Fruit fly (Drosophila melanogaster): ENCODE measurements around the gene naz.

The naz gene

DNA sequence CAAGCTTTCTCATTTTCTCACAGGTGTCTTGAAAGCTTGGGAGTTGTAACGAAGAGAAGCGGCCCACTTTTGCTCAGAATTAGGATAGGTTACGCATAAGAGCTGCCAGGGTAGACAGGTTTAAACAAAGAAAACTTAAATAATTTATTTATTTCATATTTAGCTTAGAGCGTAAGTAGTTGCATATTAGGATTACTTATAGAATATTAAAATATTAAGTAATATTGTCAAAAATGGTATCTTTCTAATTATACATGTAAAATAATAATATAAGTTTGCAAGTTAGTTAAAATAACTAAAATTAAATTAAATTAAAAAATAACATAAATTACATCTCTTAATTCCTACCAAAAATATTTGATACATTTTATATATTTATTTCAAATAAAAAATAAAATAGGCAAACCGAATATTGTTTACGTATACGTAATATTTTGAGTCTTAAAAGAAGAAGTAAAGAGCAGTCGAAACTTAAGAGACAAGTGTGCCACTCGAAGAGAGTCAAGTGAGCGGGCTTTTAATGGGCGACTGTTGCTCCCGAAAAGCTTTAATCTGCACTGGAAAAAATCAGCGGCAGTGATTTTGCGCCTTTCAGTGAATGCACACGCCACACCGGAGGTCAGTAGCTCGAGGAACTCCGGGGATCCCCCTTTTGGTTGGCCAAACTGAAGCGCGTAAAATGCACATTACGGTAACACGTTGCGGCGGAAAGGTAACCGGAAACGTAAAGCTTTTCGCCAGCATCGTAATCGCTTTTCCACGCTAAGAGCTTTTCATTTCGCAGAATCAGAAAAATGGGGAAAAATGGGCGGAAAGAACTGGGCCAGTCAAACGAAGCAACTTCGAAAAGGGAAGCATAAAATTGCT lies 13.7 kb downstream of the naz start (continued):
- TF ChIP-seq tio (GFP tag; optimal IDR thresholded peaks at IDR 0.05) = no peak
- TF ChIP-seq exex (tag; optimal IDR thresholded peaks at IDR 0.05) = no peak
- TF ChIP-seq Neu2 (GFP tag; optimal IDR thresholded peaks at IDR 0.05; ENCODE audit: borderline replicate concordance) = no peak
- no peak for TF ChIP-seq Nf-YA (GFP tag; IDR thresholded peaks at IDR 0.05)
- no peak for TF ChIP-seq CG4424 (GFP tag; optimal IDR thresholded peaks at IDR 0.05)
- TF ChIP-seq ham (GFP tag; IDR thresholded peaks at IDR 0.05) = no peak
- TF ChIP-seq yki (optimal IDR thresholded peaks at IDR 0.05) = no peak
- TF ChIP-seq Hmr (GFP tag; optimal IDR thresholded peaks at IDR 0.05) = peak; percentile 45
- TF ChIP-seq dpn (GFP tag; optimal IDR thresholded peaks at IDR 0.05) = peak in 1 of 2 experiments; percentile 0
- TF ChIP-seq Fer3 (tag; optimal IDR thresholded peaks at IDR 0.05) = no peak
- TF ChIP-seq D19A (tag; optimal IDR thresholded peaks at IDR 0.05) = peak; percentile 28
- peak; percentile 56; the same call in 2 of the 3 replicates for TF ChIP-seq CG17361 (GFP tag; IDR thresholded peaks at IDR 0.05)
- TF ChIP-seq croc (GFP tag; conservative IDR thresholded peaks at IDR 0.05) = no peak
- TF ChIP-seq Hsf (GFP tag; optimal IDR thresholded peaks at IDR 0.05) = no peak
- peak; percentile 36 for TF ChIP-seq lilli (GFP tag; optimal IDR thresholded peaks at IDR 0.05)
- TF ChIP-seq PHDP (tag; optimal IDR thresholded peaks at IDR 0.05) = peak; percentile 28
- no peak for TF ChIP-seq sens-2 (GFP tag; IDR thresholded peaks at IDR 0.05)
- TF ChIP-seq trh (GFP tag; optimal IDR thresholded peaks at IDR 0.05) = no peak
- no peak for TF ChIP-seq slou (GFP tag; optimal IDR thresholded peaks at IDR 0.05)
- no peak for TF ChIP-seq CG6683 (GFP tag; optimal IDR thresholded peaks at IDR 0.05)
- no peak for TF ChIP-seq Sox100B (GFP tag; optimal IDR thresholded peaks at IDR 0.05)
- 0 out of 3 replicates have a peak, but pooled peaks have one; percentile 19 for TF ChIP-seq CG11456 (GFP tag; IDR thresholded peaks at IDR 0.05)
- TF ChIP-seq pfk (GFP tag; optimal IDR thresholded peaks at IDR 0.05) = no peak
- TF ChIP-seq Drgx (GFP tag; IDR thresholded peaks at IDR 0.05) = peak; percentile 12; the same call in 1 of the 2 replicates
- no peak for TF ChIP-seq nerfin-1 (tag; optimal IDR thresholded peaks at IDR 0.05)
- no peak for TF ChIP-seq CG10267 (tag; optimal IDR thresholded peaks at IDR 0.05)
- TF ChIP-seq Taf1 (GFP tag; IDR thresholded peaks at IDR 0.05) = no peak
- no peak for TF ChIP-seq NC2α (GFP tag; optimal IDR thresholded peaks at IDR 0.05)
- TF ChIP-seq Aef1 (GFP tag; IDR thresholded peaks at IDR 0.05) = peak; percentile 14; the same call in 1 of the 3 replicates
- no peak for TF ChIP-seq Ravus (GFP tag; IDR thresholded peaks at IDR 0.05)
- peak; percentile 88 for TF ChIP-seq Ets65A (GFP tag)
- TF ChIP-seq prd (optimal IDR thresholded peaks at IDR 0.05) = no peak
- 0 out of 3 replicates have a peak, but pooled peaks have one; percentile 39 for TF ChIP-seq prd (GFP tag; IDR thresholded peaks at IDR 0.05)
- no peak for TF ChIP-seq Bdp1 (GFP tag; optimal IDR thresholded peaks at IDR 0.05)
- TF ChIP-seq grn (GFP tag; optimal IDR thresholded peaks at IDR 0.05) = no peak
- no peak for TF ChIP-seq Lpt (GFP tag; optimal IDR thresholded peaks at IDR 0.05)
- TF ChIP-seq Eip74EF (GFP tag; optimal IDR thresholded peaks at IDR 0.05) = no peak
- 0 out of 2 replicates have a peak, but pooled peaks have one; percentile 4 for TF ChIP-seq CG5953 (GFP tag; IDR thresholded peaks at IDR 0.05)
- TF ChIP-seq CG17385 (GFP tag; optimal IDR thresholded peaks at IDR 0.05) = no peak
- TF ChIP-seq CG11093 (GFP tag; IDR thresholded peaks at IDR 0.05) = no peak
- TF ChIP-seq sd (tag; optimal IDR thresholded peaks at IDR 0.05) = no peak
- TF ChIP-seq cad (GFP tag; optimal IDR thresholded peaks at IDR 0.05) = no peak
- TF ChIP-seq crc (GFP tag; optimal IDR thresholded peaks at IDR 0.05) = no peak
- no peak for TF ChIP-seq fd64A (GFP tag; optimal IDR thresholded peaks at IDR 0.05)
- TF ChIP-seq Sry-β (GFP tag; optimal IDR thresholded peaks at IDR 0.05) = no peak
- TF ChIP-seq CG3281 (GFP tag; optimal IDR thresholded peaks at IDR 0.05) = no peak
- peak; percentile 27 for TF ChIP-seq nau (GFP tag; optimal IDR thresholded peaks at IDR 0.05)
- TF ChIP-seq CG6854 (GFP tag; optimal IDR thresholded peaks at IDR 0.05) = peak; percentile 59
- no peak for TF ChIP-seq CG18476 (GFP tag; optimal IDR thresholded peaks at IDR 0.05)
- no peak for TF ChIP-seq tx (GFP tag; optimal IDR thresholded peaks at IDR 0.05)

Data from whole organism, embryonic.